Fruit fly (Drosophila melanogaster) whole organism, adult: ENCODE measurements around the gene PGRP-SA.

Experiments
- CG12768 ChIP-seq: fragments of 200-800 bp; sonication (Bioruptor generic); optimal IDR thresholded peaks from 2 replicates; lab custom pipeline; 2017; ENCODE audit warnings: missing biosample characterization, missing genetic modification characterization, mild to moderate bottlenecking, moderate library complexity, missing genetic modification reagents
- CG14711 ChIP-seq: fragments of 200-800 bp; sonication (Bioruptor generic); optimal IDR thresholded peaks from 2 replicates; lab custom pipeline; 2018; ENCODE audit warnings: missing biosample characterization, mild to moderate bottlenecking, missing genetic modification characterization, moderate library complexity
- CG1620 ChIP-seq: fragments of 200-800 bp; sonication (Bioruptor generic); optimal IDR thresholded peaks from 2 replicates; lab custom pipeline; 2016; ENCODE audit warnings: missing biosample characterization, missing genetic modification characterization
- CG5204 ChIP-seq: fragments of 200-800 bp; sonication (Bioruptor generic); optimal IDR thresholded peaks from 2 replicates; lab custom pipeline; 2016; ENCODE audit warnings: missing biosample characterization, missing genetic modification characterization
- Clk ChIP-seq: fragments of 200-800 bp; sonication (Bioruptor generic); optimal IDR thresholded peaks from 2 replicates; lab custom pipeline; 2017; ENCODE audit warnings: missing biosample characterization, missing genetic modification characterization
- Crg-1 ChIP-seq: fragments of 200-800 bp; sonication (Bioruptor generic); optimal IDR thresholded peaks from 2 replicates; lab custom pipeline; 2016; ENCODE audit warnings: missing biosample characterization, missing genetic modification characterization
- Hr96 ChIP-seq: fragments of 200-800 bp; sonication (Bioruptor generic); optimal IDR thresholded peaks from 2 replicates; lab custom pipeline; 2016; ENCODE audit warnings: missing biosample characterization, missing genetic modification characterization
- Mnt ChIP-seq: fragments of 200-800 bp; sonication (Bioruptor generic); optimal IDR thresholded peaks from 2 replicates; lab custom pipeline; 2016; ENCODE audit warnings: missing biosample characterization, mild to moderate bottlenecking, missing genetic modification characterization
- bab1 ChIP-seq: fragments of 200-800 bp; sonication (Bioruptor generic); optimal IDR thresholded peaks from 3 replicates; lab custom pipeline; 2019; ENCODE audit warnings: missing biosample characterization, mild to moderate bottlenecking, missing genetic modification characterization, moderate library complexity
- cnc ChIP-seq, 2 experiments: fragments of >200 bp; optimal IDR thresholded peaks; 2 replicates each; lab custom pipeline; 2017
- kay ChIP-seq: fragments of 200-800 bp; sonication (Bioruptor generic); peaks from one replicate; lab custom pipeline; 2016; ENCODE audit warnings: missing biosample characterization, missing genetic modification characterization, borderline replicate concordance
- ovo ChIP-seq: fragments of 200-800 bp; sonication (Bioruptor generic); optimal IDR thresholded peaks from 2 replicates; lab custom pipeline; 2016; ENCODE audit warnings: missing biosample characterization, missing genetic modification characterization
- pad ChIP-seq: fragments of 200-800 bp; sonication (Bioruptor generic); optimal IDR thresholded peaks from 3 replicates; lab custom pipeline; 2017; ENCODE audit warnings: missing biosample characterization, missing genetic modification characterization, mild to moderate bottlenecking, moderate library complexity, missing genetic modification reagents
- toe ChIP-seq: fragments of 200-800 bp; sonication (Bioruptor generic); optimal IDR thresholded peaks from 2 replicates; lab custom pipeline; 2016; ENCODE audit warnings: missing biosample characterization, missing genetic modification characterization

- TF ChIP-seq ovo (GFP tag; lab: Kevin White, UChicago) (no peak), toe (no peak), Crg-1 (GFP tag; lab: Kevin White, UChicago) (no peak), Hr96 (GFP tag; lab: Kevin White, UChicago) (no peak), pad (no peak), Mnt (GFP tag; lab: Kevin White, UChicago) (no peak), Clk (GFP tag; lab: Kevin White, UChicago) (no peak), bab1 (GFP tag; lab: Kevin White, UChicago) (no peak), CG12768 (GFP tag; lab: Kevin White, UChicago) (no peak), cnc (optimal IDR thresholded peaks at IDR 0.05; lab: Kevin White, UChicago) (no peak), CG14711 (tag; lab: Kevin White, UChicago) (no peak), kay (no peak), CG1620 (GFP tag; lab: Kevin White, UChicago) (no peak), CG5204 (GFP tag; lab: Kevin White, UChicago) (no peak)
These were observed 48.6 kb upstream of the PGRP-SA start for dm6 chrX:11512868-11513267.
